Worm (Caenorhabditis elegans) whole organism, L3 larva: Measurements from ENCODE around the gene acs-11.
A peak's percentile ranks its signal among the peaks of the same experiment; 100 is the strongest.

Experiments
- ZK546.5 ChIP-seq: sonication (generic microtip); optimal IDR thresholded peaks from 2 replicates; lab custom pipeline; 2017; ENCODE audit warnings: missing biosample characterization, missing genetic modification characterization
- aly-2 ChIP-seq: fragments of 150-350 bp; optimal IDR thresholded peaks from 2 replicates; lab custom pipeline; 2014; ENCODE audit warnings: missing biosample characterization, missing genetic modification characterization
- ceh-16 ChIP-seq: sonication (generic microtip); optimal IDR thresholded peaks from 2 replicates; lab custom pipeline; 2017; ENCODE audit warnings: missing biosample characterization, missing genetic modification characterization
- ceh-28 ChIP-seq: fragments of 150-350 bp; optimal IDR thresholded peaks from 2 replicates; lab custom pipeline; 2014; ENCODE audit warnings: missing biosample characterization, missing genetic modification reagents, missing genetic modification characterization
- ceh-9 ChIP-seq: sonication (generic microtip); optimal IDR thresholded peaks from 2 replicates; lab custom pipeline; 2018; ENCODE audit warnings: missing biosample characterization, missing genetic modification characterization
- egl-27 ChIP-seq: sonication (generic microtip); optimal IDR thresholded peaks from 4 replicates; lab custom pipeline; 2017; ENCODE audit warnings: missing biosample characterization, missing genetic modification reagents, missing genetic modification characterization
- egl-5 ChIP-seq: fragments of 150-350 bp; optimal IDR thresholded peaks from 2 replicates; lab custom pipeline; 2017; ENCODE audit warnings: missing biosample characterization, missing genetic modification reagents, missing genetic modification characterization, inconsistent platforms
- eor-1 ChIP-seq, 2 experiments: fragments of 150-350 bp; optimal IDR thresholded peaks; 2 replicates each; lab custom pipeline; 2014 to 2018; ENCODE audit warnings: missing biosample characterization in 2 of 2, missing genetic modification characterization in 2 of 2
- fkh-10 ChIP-seq: sonication (generic microtip); optimal IDR thresholded peaks from 2 replicates; lab custom pipeline; 2017; ENCODE audit warnings: missing biosample characterization, missing genetic modification reagents, missing genetic modification characterization
- fkh-2 ChIP-seq: fragments of 150-350 bp; optimal IDR thresholded peaks from 2 replicates; lab custom pipeline; 2014; ENCODE audit warnings: missing biosample characterization, missing genetic modification reagents, missing genetic modification characterization
- hmg-11 ChIP-seq: sonication (generic microtip); optimal IDR thresholded peaks from 2 replicates; lab custom pipeline; 2016; ENCODE audit warnings: missing genetic modification characterization, missing compliant biosample characterization
- jun-1 ChIP-seq: fragments of 150-350 bp; optimal IDR thresholded peaks from 2 replicates; lab custom pipeline; 2014; ENCODE audit warnings: missing biosample characterization, missing genetic modification reagents, missing genetic modification characterization
- lin-15B ChIP-seq: fragments of 150-350 bp; optimal IDR thresholded peaks from 2 replicates; lab custom pipeline; 2014; ENCODE audit warnings: missing biosample characterization, missing genetic modification characterization
- lsy-12 ChIP-seq: sonication (generic microtip); optimal IDR thresholded peaks from 2 replicates; lab custom pipeline; 2016; ENCODE audit warnings: mild to moderate bottlenecking, missing genetic modification characterization, missing compliant biosample characterization
- mml-1 ChIP-seq: fragments of 150-350 bp; sonication (generic microtip); optimal IDR thresholded peaks from 3 replicates; lab custom pipeline; 2014; ENCODE audit warnings: missing biosample characterization, missing genetic modification characterization
- nfya-1 ChIP-seq: sonication (generic microtip); optimal IDR thresholded peaks from 2 replicates; lab custom pipeline; 2017; ENCODE audit warnings: missing genetic modification characterization, mild to moderate bottlenecking, missing compliant biosample characterization, antibody characterized with exemption, moderate library complexity; ENCODE audit not compliant: insufficient read depth
- nhr-11 ChIP-seq: fragments of 150-350 bp; optimal IDR thresholded peaks from 2 replicates; lab custom pipeline; 2014; ENCODE audit warnings: missing biosample characterization, missing genetic modification characterization
- nhr-12 ChIP-seq: fragments of 150-350 bp; optimal IDR thresholded peaks from 2 replicates; lab custom pipeline; 2014; ENCODE audit warnings: missing biosample characterization, missing genetic modification characterization
- nhr-23 ChIP-seq: fragments of 150-350 bp; optimal IDR thresholded peaks from 2 replicates; lab custom pipeline; 2014; ENCODE audit warnings: missing biosample characterization, missing genetic modification reagents, missing genetic modification characterization
- nhr-237 ChIP-seq: fragments of 150-350 bp; optimal IDR thresholded peaks from 2 replicates; lab custom pipeline; 2014; ENCODE audit warnings: missing biosample characterization, missing genetic modification characterization
- nhr-25 ChIP-seq: sonication (generic microtip); optimal IDR thresholded peaks from 2 replicates; lab custom pipeline; 2017; ENCODE audit warnings: missing biosample characterization, missing genetic modification characterization
- nhr-28 ChIP-seq: fragments of 150-350 bp; optimal IDR thresholded peaks from 2 replicates; lab custom pipeline; 2014; ENCODE audit warnings: missing biosample characterization, missing genetic modification characterization
- nhr-43 ChIP-seq: sonication (generic microtip); optimal IDR thresholded peaks from 2 replicates; lab custom pipeline; 2016; ENCODE audit warnings: mild to moderate bottlenecking, missing genetic modification characterization, missing compliant biosample characterization; ENCODE audit not compliant: poor library complexity, severe bottlenecking
- nhr-76 ChIP-seq: fragments of 150-350 bp; sonication (generic microtip); optimal IDR thresholded peaks from 5 replicates; lab custom pipeline; 2014; ENCODE audit warnings: missing biosample characterization, missing genetic modification characterization
- pha-4 ChIP-seq: fragments of 150-350 bp; optimal IDR thresholded peaks from 2 replicates; lab custom pipeline; 2014; ENCODE audit warnings: missing biosample characterization, missing genetic modification reagents, missing genetic modification characterization
- sea-2 ChIP-seq: fragments of 150-350 bp; sonication (generic microtip); optimal IDR thresholded peaks from 4 replicates; lab custom pipeline; 2014; ENCODE audit warnings: missing biosample characterization, missing genetic modification reagents, missing genetic modification characterization
- skn-1 ChIP-seq: fragments of 150-350 bp; optimal IDR thresholded peaks from 2 replicates; lab custom pipeline; 2014; ENCODE audit warnings: missing biosample characterization, missing genetic modification characterization
- snpc-4 ChIP-seq: fragments of 150-350 bp; optimal IDR thresholded peaks from 2 replicates; lab custom pipeline; 2014; ENCODE audit warnings: missing biosample characterization, missing genetic modification characterization
- tbx-2 ChIP-seq: sonication (generic microtip); optimal IDR thresholded peaks from 2 replicates; lab custom pipeline; 2016; ENCODE audit warnings: mild to moderate bottlenecking, missing genetic modification characterization, missing compliant biosample characterization
- unc-39 ChIP-seq: sonication (generic microtip); optimal IDR thresholded peaks from 4 replicates; lab custom pipeline; 2017; ENCODE audit warnings: missing biosample characterization, missing genetic modification characterization
- unc-62 ChIP-seq: fragments of 150-350 bp; sonication (generic microtip); optimal IDR thresholded peaks from 4 replicates; lab custom pipeline; 2014; ENCODE audit warnings: missing biosample characterization, missing genetic modification reagents, missing genetic modification characterization
- zag-1 ChIP-seq: fragments of 150-350 bp; optimal IDR thresholded peaks from 2 replicates; lab custom pipeline; 2014; ENCODE audit warnings: missing biosample characterization, missing genetic modification characterization
- ztf-11 ChIP-seq: fragments of 150-350 bp; optimal IDR thresholded peaks from 2 replicates; lab custom pipeline; 2014; ENCODE audit warnings: missing biosample characterization, missing genetic modification characterization
- ztf-4 ChIP-seq: fragments of 150-350 bp; optimal IDR thresholded peaks from 2 replicates; lab custom pipeline; 2014; ENCODE audit warnings: missing biosample characterization, missing genetic modification characterization

acs-11 gene

ce11 chrII:4729733-4730132 lies 12.2 kb upstream of the acs-11 start, which contains the start of gene F41C3.7:
Gene F41C3.7, plus strand, starts transcription at chrII:4730033.
- TF ChIP-seq nhr-43 (tag; lab: Kevin White, UChicago), result no peak

ce11 chrII:4733848-4734247 lies 8.1 kb upstream of the acs-11 start, which contains the start of gene F41C3.11:
Gene F41C3.11, minus strand, starts transcription at chrII:4733948.
- no peak for TF ChIP-seq nfya-1 (tag; lab: Kevin White, UChicago)
- no peak for TF ChIP-seq ceh-28
- no peak for TF ChIP-seq ztf-4 (tag; lab: Kevin White, UChicago)
- TF ChIP-seq ceh-9 (tag; lab: Kevin White, UChicago), result no peak
- TF ChIP-seq nhr-28 (tag; lab: Kevin White, UChicago), result no peak
- no peak for TF ChIP-seq fkh-2
- no peak for TF ChIP-seq lin-15B (tag; lab: Kevin White, UChicago)
- no peak for TF ChIP-seq mml-1
- no peak for TF ChIP-seq eor-1 (tag; optimal IDR thresholded peaks at IDR 0.05; lab: Kevin White, UChicago)
- no peak for TF ChIP-seq egl-5 (tag; lab: Kevin White, UChicago)
- TF ChIP-seq hmg-11 (tag; lab: Kevin White, UChicago), result no peak

- TF ChIP-seq nhr-25 (tag; lab: Kevin White, UChicago) (peak; percentile 56), nhr-237 (tag; lab: Kevin White, UChicago) (no peak), skn-1 (tag; lab: Kevin White, UChicago) (no peak), ZK546.5 (tag; lab: Kevin White, UChicago) (no peak), ceh-16 (no peak), nhr-23 (tag; lab: Kevin White, UChicago) (peak; percentile 35), unc-39 (tag; lab: Kevin White, UChicago) (no peak)
These were observed 7.5 kb upstream of the acs-11 start for ce11 chrII:4734477-4734876.

ce11 chrII:4736585-4736984 lies 5.4 kb upstream of the acs-11 start:
- TF ChIP-seq nfya-1 (tag; lab: Kevin White, UChicago) (no peak), snpc-4 (tag; lab: Kevin White, UChicago) (no peak), zag-1 (tag; lab: Kevin White, UChicago) (no peak), ceh-16 (no peak), fkh-10 (GFP tag; lab: Kevin White, UChicago) (no peak), ztf-11 (tag; lab: Kevin White, UChicago) (no peak), nhr-76 (tag; lab: Kevin White, UChicago) (no peak), nhr-11 (tag; lab: Kevin White, UChicago) (no peak), pha-4 (tag; lab: Kevin White, UChicago) (no peak), skn-1 (tag; lab: Kevin White, UChicago) (no peak), egl-27 (tag; lab: Kevin White, UChicago) (no peak), nhr-28 (tag; lab: Kevin White, UChicago) (no peak), aly-2 (no peak), egl-5 (tag; lab: Kevin White, UChicago) (no peak), lsy-12 (tag; lab: Kevin White, UChicago) (no peak)
- TF ChIP-seq, all 47 proteins: peak for 0

- TF ChIP-seq aly-2 (no peak), skn-1 (tag; lab: Kevin White, UChicago) (no peak), egl-27 (tag; lab: Kevin White, UChicago) (no peak), nfya-1 (tag; lab: Kevin White, UChicago) (no peak), fkh-10 (GFP tag; lab: Kevin White, UChicago) (no peak), fkh-2 (no peak), ZK546.5 (tag; lab: Kevin White, UChicago) (no peak), lsy-12 (tag; lab: Kevin White, UChicago) (no peak), jun-1 (no peak), nhr-76 (tag; lab: Kevin White, UChicago) (no peak), unc-62 (GFP tag; lab: Kevin White, UChicago) (no peak), eor-1 (tag; optimal IDR thresholded peaks at IDR 0.05; lab: Kevin White, UChicago) (no peak), tbx-2 (no peak), nhr-12 (no peak), ceh-9 (tag; lab: Kevin White, UChicago) (no peak), pha-4 (tag; lab: Kevin White, UChicago) (no peak), mml-1 (no peak), sea-2 (GFP tag; lab: Kevin White, UChicago) (no peak), nhr-11 (tag; lab: Kevin White, UChicago) (no peak), ceh-28 (no peak)
These were observed 4.6 kb upstream of the acs-11 start, which contains the start of gene ctsa-1.1 for ce11 chrII:4737348-4737747. Gene ctsa-1.1, plus strand, starts transcription at chrII:4737648.
